Fruit fly (Drosophila melanogaster) whole organism, prepupa: ENCODE measurements around the gene cd.

Experiments
- Blimp-1 ChIP-seq: fragments of 200-800 bp; sonication (Bioruptor generic); optimal IDR thresholded peaks from 3 replicates; lab custom pipeline; 2017; ENCODE audit warnings: missing biosample characterization, missing genetic modification characterization, mild to moderate bottlenecking, moderate library complexity, missing genetic modification reagents
- CG10631 ChIP-seq: fragments of 200-800 bp; sonication (Bioruptor generic); optimal IDR thresholded peaks from 2 replicates; lab custom pipeline; 2016; ENCODE audit warnings: missing biosample characterization, missing genetic modification characterization
- CG10669 ChIP-seq: fragments of 200-800 bp; sonication (Bioruptor generic); optimal IDR thresholded peaks from 3 replicates; lab custom pipeline; 2018; ENCODE audit warnings: missing biosample characterization, mild to moderate bottlenecking, missing genetic modification characterization, moderate library complexity
- CG11294 ChIP-seq: fragments of 200-800 bp; sonication (Bioruptor generic); IDR thresholded peaks from 2 replicates; pipeline ENCODE4 v1.3.6; 2022; ENCODE audit warnings: missing biosample characterization, missing genetic modification characterization
- CG11762 ChIP-seq: fragments of 200-800 bp; sonication (Bioruptor generic); optimal IDR thresholded peaks from 3 replicates; lab custom pipeline; 2016; ENCODE audit warnings: missing biosample characterization, missing genetic modification characterization; ENCODE audit not compliant: insufficient read depth
- CG11902 ChIP-seq: fragments of 200-800 bp; sonication (Bioruptor generic); optimal IDR thresholded peaks from 3 replicates; lab custom pipeline; 2016; ENCODE audit warnings: missing biosample characterization, missing genetic modification characterization
- CG31627 ChIP-seq: fragments of 200-800 bp; sonication (Bioruptor generic); optimal IDR thresholded peaks from 3 replicates; lab custom pipeline; 2016; ENCODE audit warnings: missing biosample characterization, missing genetic modification characterization
- CG34406 ChIP-seq: fragments of 200-800 bp; sonication (Bioruptor generic); optimal IDR thresholded peaks from 3 replicates; lab custom pipeline; 2016; ENCODE audit warnings: missing biosample characterization, missing genetic modification characterization
- CG3919 ChIP-seq: fragments of 200-800 bp; sonication (Bioruptor generic); optimal IDR thresholded peaks from 3 replicates; lab custom pipeline; 2016; ENCODE audit warnings: missing biosample characterization, missing genetic modification characterization
- CG4318 ChIP-seq: fragments of 200-800 bp; sonication (Bioruptor generic); optimal IDR thresholded peaks from 3 replicates; lab custom pipeline; 2017; ENCODE audit warnings: missing biosample characterization, mild to moderate bottlenecking, missing genetic modification characterization
- CG6792 ChIP-seq: fragments of 200-800 bp; sonication (Bioruptor generic); optimal IDR thresholded peaks from 3 replicates; lab custom pipeline; 2016; ENCODE audit warnings: missing biosample characterization, missing genetic modification characterization
- CG6808 ChIP-seq: fragments of 200-800 bp; sonication (Bioruptor generic); optimal IDR thresholded peaks from 3 replicates; lab custom pipeline; 2017; ENCODE audit warnings: missing biosample characterization, missing genetic modification characterization, mild to moderate bottlenecking, moderate library complexity, missing genetic modification reagents
- CG6854 ChIP-seq: fragments of 200-800 bp; sonication (Bioruptor generic); optimal IDR thresholded peaks from 2 replicates; lab custom pipeline; 2017; ENCODE audit warnings: missing biosample characterization, mild to moderate bottlenecking, missing genetic modification characterization
- CG7368 ChIP-seq: fragments of 200-800 bp; sonication (Bioruptor generic); optimal IDR thresholded peaks from 3 replicates; lab custom pipeline; 2016; ENCODE audit warnings: missing biosample characterization, missing genetic modification characterization
- CG8119 ChIP-seq: fragments of 200-800 bp; sonication (Bioruptor generic); IDR thresholded peaks from 3 replicates; pipeline ENCODE4 v1.3.6; 2022; ENCODE audit warnings: missing biosample characterization, missing genetic modification characterization
- CG8632 ChIP-seq: fragments of 200-800 bp; sonication (Bioruptor generic); optimal IDR thresholded peaks from 3 replicates; lab custom pipeline; 2016; ENCODE audit warnings: missing biosample characterization, missing genetic modification characterization
- CG9139 ChIP-seq: fragments of 200-800 bp; sonication (Bioruptor generic); optimal IDR thresholded peaks from 3 replicates; lab custom pipeline; 2017; ENCODE audit warnings: missing biosample characterization, mild to moderate bottlenecking, missing genetic modification characterization
- Eip75B ChIP-seq: fragments of 200-800 bp; sonication (Bioruptor generic); optimal IDR thresholded peaks from 3 replicates; lab custom pipeline; 2016; ENCODE audit warnings: missing biosample characterization, missing genetic modification characterization
- Eip78C ChIP-seq: fragments of 200-800 bp; sonication (Bioruptor generic); peaks from one replicate; lab custom pipeline; 2016; ENCODE audit warnings: missing biosample characterization, missing genetic modification characterization
- Eip93F ChIP-seq: fragments of 200-800 bp; sonication (Bioruptor generic); optimal IDR thresholded peaks from 2 replicates; lab custom pipeline; 2016; ENCODE audit warnings: missing biosample characterization, mild to moderate bottlenecking, missing genetic modification characterization
- Ets21C ChIP-seq: fragments of 200-800 bp; sonication (Bioruptor generic); optimal IDR thresholded peaks from 3 replicates; lab custom pipeline; 2016; ENCODE audit warnings: missing biosample characterization, missing genetic modification characterization
- Gug ChIP-seq: fragments of 200-800 bp; sonication (Bioruptor generic); IDR thresholded peaks from 2 replicates; pipeline ENCODE4 v1.3.6; 2022; ENCODE audit warnings: missing biosample characterization, missing genetic modification characterization
- Hr38 ChIP-seq: sonication (Bioruptor generic); optimal IDR thresholded peaks from 2 replicates; lab custom pipeline; 2016; ENCODE audit warnings: missing biosample characterization, missing genetic modification characterization
- Hr39 ChIP-seq: fragments of 200-800 bp; sonication (Bioruptor generic); optimal IDR thresholded peaks from 2 replicates; lab custom pipeline; 2016; ENCODE audit warnings: missing biosample characterization, missing genetic modification characterization
- Hr4 ChIP-seq: fragments of 200-800 bp; sonication (Bioruptor generic); optimal IDR thresholded peaks from 3 replicates; lab custom pipeline; 2016; ENCODE audit warnings: missing biosample characterization, missing genetic modification characterization
- OdsH ChIP-seq: fragments of 200-800 bp; sonication (Bioruptor generic); optimal IDR thresholded peaks from 3 replicates; lab custom pipeline; 2016; ENCODE audit warnings: missing biosample characterization, missing genetic modification characterization
- Smox ChIP-seq: fragments of 200-800 bp; sonication (Bioruptor generic); optimal IDR thresholded peaks from 3 replicates; lab custom pipeline; 2016; ENCODE audit warnings: missing biosample characterization, missing genetic modification characterization
- Sox102F ChIP-seq: fragments of 200-800 bp; sonication (Bioruptor generic); optimal IDR thresholded peaks from 2 replicates; lab custom pipeline; 2016; ENCODE audit warnings: missing biosample characterization, mild to moderate bottlenecking, missing genetic modification characterization
- Sox14 ChIP-seq: fragments of 200-800 bp; sonication (Bioruptor generic); optimal IDR thresholded peaks from 3 replicates; lab custom pipeline; 2016; ENCODE audit warnings: missing biosample characterization, missing genetic modification characterization
- Sox15 ChIP-seq: fragments of 200-800 bp; sonication (Bioruptor generic); optimal IDR thresholded peaks from 3 replicates; lab custom pipeline; 2016; ENCODE audit warnings: missing biosample characterization, missing genetic modification characterization
- achi ChIP-seq: fragments of 200-800 bp; sonication (Bioruptor generic); optimal IDR thresholded peaks from 3 replicates; lab custom pipeline; 2016; ENCODE audit warnings: missing biosample characterization, missing genetic modification characterization
- acj6 ChIP-seq: fragments of 200-800 bp; sonication (Bioruptor generic); optimal IDR thresholded peaks from 3 replicates; lab custom pipeline; 2016; ENCODE audit warnings: missing biosample characterization, missing genetic modification characterization
- cyc ChIP-seq: fragments of 200-800 bp; sonication (Bioruptor generic); optimal IDR thresholded peaks from 3 replicates; lab custom pipeline; 2016; ENCODE audit warnings: missing biosample characterization, missing genetic modification characterization
- dac ChIP-seq: fragments of 200-800 bp; sonication (Bioruptor generic); optimal IDR thresholded peaks from 2 replicates; lab custom pipeline; 2017; ENCODE audit warnings: missing biosample characterization, mild to moderate bottlenecking, missing genetic modification characterization
- eg ChIP-seq: fragments of 200-800 bp; sonication (Bioruptor generic); IDR thresholded peaks from 3 replicates; pipeline ENCODE4 v1.3.6; 2022; ENCODE audit warnings: missing biosample characterization, missing genetic modification characterization
- esn ChIP-seq: fragments of 200-800 bp; sonication (Bioruptor generic); optimal IDR thresholded peaks from 2 replicates; lab custom pipeline; 2016; ENCODE audit warnings: missing biosample characterization, mild to moderate bottlenecking, missing genetic modification characterization, moderate library complexity
- fd59A ChIP-seq: fragments of 200-800 bp; sonication (Bioruptor generic); optimal IDR thresholded peaks from 2 replicates; lab custom pipeline; 2017; ENCODE audit warnings: missing biosample characterization, mild to moderate bottlenecking, missing genetic modification characterization, missing genetic modification reagents
- fd85E ChIP-seq: fragments of 200-800 bp; sonication (Bioruptor generic); optimal IDR thresholded peaks from 3 replicates; lab custom pipeline; 2016; ENCODE audit warnings: missing biosample characterization, missing genetic modification characterization
- fkh ChIP-seq: fragments of 200-800 bp; sonication (Bioruptor generic); optimal IDR thresholded peaks from 3 replicates; lab custom pipeline; 2017; ENCODE audit warnings: missing biosample characterization, mild to moderate bottlenecking, missing genetic modification characterization, moderate library complexity
- pdm3 ChIP-seq: fragments of 200-800 bp; sonication (Bioruptor generic); optimal IDR thresholded peaks from 3 replicates; lab custom pipeline; 2016; ENCODE audit warnings: missing biosample characterization, missing genetic modification characterization
- salr ChIP-seq, 2 experiments: fragments of 200-800 bp; sonication (Bioruptor generic); optimal IDR thresholded peaks; 3 replicates each; lab custom pipeline; 2016 to 2018; ENCODE audit warnings: missing biosample characterization in 2 of 2, missing genetic modification characterization in 2 of 2, mild to moderate bottlenecking in 1 of 2
- spab ChIP-seq: fragments of 200-800 bp; sonication (Bioruptor generic); optimal IDR thresholded peaks from 2 replicates; lab custom pipeline; 2017; ENCODE audit warnings: missing biosample characterization, mild to moderate bottlenecking, missing genetic modification characterization, missing genetic modification reagents
- ss ChIP-seq, 2 experiments: fragments of 200-800 bp; sonication (Bioruptor generic); optimal IDR thresholded peaks; 2 replicates in 1 of 2; 3 replicates in 1 of 2; lab custom pipeline; 2017 to 2018; ENCODE audit warnings: mild to moderate bottlenecking in 2 of 2, missing biosample characterization in 2 of 2, missing genetic modification characterization in 2 of 2, moderate library complexity in 1 of 2
- topi ChIP-seq: fragments of 200-800 bp; sonication (Bioruptor generic); optimal IDR thresholded peaks from 3 replicates; lab custom pipeline; 2016; ENCODE audit warnings: missing biosample characterization, missing genetic modification characterization
- vri ChIP-seq: fragments of 200-800 bp; sonication (Bioruptor generic); optimal IDR thresholded peaks from 3 replicates; lab custom pipeline; 2016; ENCODE audit warnings: missing biosample characterization, mild to moderate bottlenecking, missing genetic modification characterization

Gene cd

DNA sequence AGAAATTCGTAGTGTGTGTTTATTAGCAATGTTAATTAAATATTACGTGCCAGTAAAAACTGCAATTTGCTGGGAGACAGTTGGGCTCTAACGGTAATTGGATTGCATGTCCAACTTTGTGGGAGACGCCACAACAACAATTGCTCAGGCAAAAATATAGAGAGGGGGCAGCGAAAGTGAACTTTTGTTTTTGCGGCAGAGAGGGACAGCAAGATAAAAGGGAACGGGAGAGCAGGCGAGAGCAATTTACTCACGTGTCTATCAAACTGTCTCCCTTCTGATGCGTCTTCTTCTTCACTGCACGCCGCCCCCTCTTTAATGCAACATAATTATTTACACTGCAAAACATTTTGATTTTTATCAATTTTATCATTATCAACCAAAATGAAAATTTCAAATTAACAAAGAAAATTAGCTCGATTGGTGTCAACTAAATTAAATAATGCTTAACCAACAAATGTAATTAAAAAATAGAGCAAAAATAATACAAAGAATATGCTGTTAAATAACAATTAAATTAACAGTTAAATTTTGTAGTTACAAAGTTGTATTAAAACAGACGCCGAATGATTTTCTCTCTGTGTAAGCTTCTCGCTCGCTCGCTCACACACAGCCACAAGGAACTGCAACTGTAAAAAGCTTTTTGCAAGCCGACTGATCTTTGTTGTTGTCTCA, 27.3 kb upstream of the cd start (continued):
- TF ChIP-seq topi = peak; percentile 96
- peak; percentile 1 for TF ChIP-seq fkh (GFP tag; lab: Kevin White, UChicago)
- TF ChIP-seq vri (GFP tag; lab: Kevin White, UChicago) = peak; percentile 73
- TF ChIP-seq Hr39 (GFP tag; lab: Kevin White, UChicago) = peak; percentile 95
- TF ChIP-seq Hr4 (GFP tag; lab: Kevin White, UChicago) = peak; percentile 95
- TF ChIP-seq achi = peak; percentile 93
- peak; percentile 95 for TF ChIP-seq spab (GFP tag; lab: Kevin White, UChicago)
- peak; percentile 96 for TF ChIP-seq CG8119 (GFP tag; lab: Robert Waterston, UW)
- TF ChIP-seq CG8632 (GFP tag; lab: Kevin White, UChicago) = peak; percentile 92
- TF ChIP-seq OdsH (GFP tag; lab: Kevin White, UChicago) = peak; percentile 95
- TF ChIP-seq Gug = peak; percentile 87
- peak; percentile 87 for TF ChIP-seq Ets21C (GFP tag; lab: Kevin White, UChicago)
- TF ChIP-seq Hr38 (GFP tag; lab: Kevin White, UChicago) = no peak
- peak; percentile 77 for TF ChIP-seq dac (GFP tag; lab: Kevin White, UChicago)
- TF ChIP-seq Eip78C (GFP tag; lab: Kevin White, UChicago) = peak; percentile 99
- peak; percentile 92 for TF ChIP-seq Eip75B (GFP tag; lab: Kevin White, UChicago)
- TF ChIP-seq Sox102F = peak; percentile 90

- TF ChIP-seq topi (no peak), eg (GFP tag; lab: Robert Waterston, UW) (no peak)
These were observed 26.8 kb upstream of the cd start for dm6 chr3R:22667959-22668316.

DNA sequence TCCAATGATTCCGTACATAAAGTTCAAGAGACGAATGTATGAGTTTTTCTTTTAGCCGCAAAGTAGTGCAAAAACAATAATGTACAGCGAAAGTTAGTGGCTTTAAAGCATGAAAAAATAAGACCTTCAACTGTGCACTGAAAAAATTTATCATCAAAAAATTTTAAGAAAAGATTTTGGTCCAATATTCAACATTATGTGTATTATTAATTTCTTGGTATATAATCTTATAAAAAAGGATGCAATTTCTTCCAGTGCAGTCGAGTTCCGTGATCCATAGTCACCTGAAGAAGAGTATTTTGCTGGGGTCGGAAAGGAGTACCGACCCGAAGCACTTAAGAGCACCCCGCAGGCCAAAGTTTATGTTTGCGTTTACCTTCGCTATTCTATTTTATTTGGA, 26.1 kb upstream of the cd start:
- TF ChIP-seq Sox14 (GFP tag; lab: Kevin White, UChicago) (peak; percentile 18), pdm3 (peak; percentile 51), Sox15 (GFP tag; lab: Kevin White, UChicago) (peak; percentile 10), OdsH (GFP tag; lab: Kevin White, UChicago) (peak; percentile 60), CG34406 (peak; percentile 46), dac (GFP tag; lab: Kevin White, UChicago) (no peak), esn (GFP tag; lab: Kevin White, UChicago) (peak; percentile 29), CG11762 (no peak), Hr39 (GFP tag; lab: Kevin White, UChicago) (peak; percentile 26), ss (GFP tag; optimal IDR thresholded peaks at IDR 0.05; lab: Kevin White, UChicago) (no peak), CG6808 (GFP tag; lab: Kevin White, UChicago) (no peak), Smox (peak; percentile 37), Eip75B (GFP tag; lab: Kevin White, UChicago) (no peak), Eip78C (GFP tag; lab: Kevin White, UChicago) (peak; percentile 92), CG8632 (GFP tag; lab: Kevin White, UChicago) (peak; percentile 44), Eip93F (GFP tag; lab: Kevin White, UChicago) (no peak), CG11294 (GFP tag; lab: Robert Waterston, UW) (peak; percentile 14; the same call in 1 of the 2 replicates), CG3919 (peak; percentile 54), Ets21C (GFP tag; lab: Kevin White, UChicago) (no peak), CG31627 (GFP tag; lab: Kevin White, UChicago) (peak; percentile 25), acj6 (GFP tag; lab: Kevin White, UChicago) (peak; percentile 50), fd59A (GFP tag; lab: Kevin White, UChicago) (no peak), CG10669 (no peak), CG10631 (GFP tag; lab: Kevin White, UChicago) (peak; percentile 8), topi (peak; percentile 19), CG6854 (GFP tag; lab: Kevin White, UChicago) (no peak), fd85E (GFP tag; lab: Kevin White, UChicago) (no peak), CG4318 (GFP tag; lab: Kevin White, UChicago) (peak; percentile 48), achi (peak; percentile 53), CG11902 (GFP tag; lab: Kevin White, UChicago) (no peak), CG6792 (GFP tag; lab: Kevin White, UChicago) (no peak), cyc (GFP tag; lab: Kevin White, UChicago) (no peak), CG7368 (peak; percentile 6), spab (GFP tag; lab: Kevin White, UChicago) (no peak), Blimp-1 (no peak), salr (GFP tag; optimal IDR thresholded peaks at IDR 0.05; lab: Kevin White, UChicago) (peak in 1 of 2 experiments; percentile 37), CG8119 (GFP tag; lab: Robert Waterston, UW) (peak; percentile 76), Hr38 (GFP tag; lab: Kevin White, UChicago) (no peak), CG9139 (GFP tag; lab: Kevin White, UChicago) (no peak)
